Worm (Caenorhabditis elegans): ENCODE results near the gene R155.3.

Gene R155.3

DNA sequence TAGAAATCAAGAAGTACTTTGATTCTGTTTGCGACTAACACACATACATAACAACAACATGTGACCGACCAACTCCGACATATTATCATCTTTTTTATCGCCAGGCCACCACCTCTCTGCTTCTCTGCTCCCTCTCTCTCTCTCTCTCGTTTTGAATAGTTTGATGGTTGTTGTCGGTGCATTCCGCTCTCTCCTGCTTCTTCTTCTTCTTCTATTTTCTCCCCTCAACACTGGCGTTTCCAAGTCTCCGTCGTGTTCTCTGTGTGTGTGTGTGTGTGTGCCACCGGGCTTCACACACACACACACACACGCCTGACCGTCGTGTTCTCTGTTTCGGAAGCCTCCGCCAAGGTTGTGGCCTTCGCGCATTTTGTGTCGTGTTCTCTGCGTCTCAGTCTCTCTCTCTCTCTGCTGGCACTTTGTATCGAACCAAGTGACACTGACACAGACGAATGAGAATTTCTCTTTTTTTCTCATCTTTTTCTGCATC, 51.4 kb downstream of the R155.3 start (continued):
- TF ChIP-seq hlh-17 (GFP tag; optimal IDR thresholded peaks at IDR 0.05; ENCODE audit: borderline replicate concordance) (no peak), zag-1 (tag; optimal IDR thresholded peaks at IDR 0.05) (peak; percentile 84), tbx-2 (tag; optimal IDR thresholded peaks at IDR 0.05) (peak; percentile 99), nhr-19 (GFP tag; conservative IDR thresholded peaks at IDR 0.05) (peak; percentile 98), fos-1 (tag; optimal IDR thresholded peaks at IDR 0.05) (peak; percentile 92), unc-30 (tag; optimal IDR thresholded peaks at IDR 0.05) (no peak), snu-23 (GFP tag; optimal IDR thresholded peaks at IDR 0.05) (peak; percentile 98), F16B12.6 (tag; optimal IDR thresholded peaks at IDR 0.05) (peak; percentile 8), nhr-84 (tag; optimal IDR thresholded peaks at IDR 0.05) (no peak), irx-1 (tag; optimal IDR thresholded peaks at IDR 0.05) (peak; percentile 99), C04F5.9 (tag; optimal IDR thresholded peaks at IDR 0.05) (peak; percentile 80), pax-3 (tag; optimal IDR thresholded peaks at IDR 0.05) (peak; percentile 94)

- TF ChIP-seq zag-1 (tag; optimal IDR thresholded peaks at IDR 0.05) (peak; percentile 45), jun-1 (tag; optimal IDR thresholded peaks at IDR 0.05) (peak; percentile 92), ceh-90 (tag; optimal IDR thresholded peaks at IDR 0.05) (no peak), nhr-12 (tag; optimal IDR thresholded peaks at IDR 0.05) (no peak), nhr-76 (tag; optimal IDR thresholded peaks at IDR 0.05) (no peak), zip-4 (GFP tag; optimal IDR thresholded peaks at IDR 0.05) (peak; percentile 60), tbx-2 (tag; optimal IDR thresholded peaks at IDR 0.05) (peak; percentile 97), nhr-77 (tag; optimal IDR thresholded peaks at IDR 0.05) (peak; percentile 89), fkh-4 (tag; optimal IDR thresholded peaks at IDR 0.05; ENCODE audit: borderline replicate concordance) (peak; percentile 30), xbp-1 (tag; optimal IDR thresholded peaks at IDR 0.05) (peak; percentile 79), snpc-4 (tag; optimal IDR thresholded peaks at IDR 0.05) (peak; percentile 59), nhr-20 (tag; optimal IDR thresholded peaks at IDR 0.05) (peak; percentile 99), unc-62 (GFP tag; optimal IDR thresholded peaks at IDR 0.05) (peak; percentile 82), ces-1 (GFP tag; optimal IDR thresholded peaks at IDR 0.05) (no peak), ceh-63 (GFP tag; optimal IDR thresholded peaks at IDR 0.05) (no peak), efl-3 (GFP tag; optimal IDR thresholded peaks at IDR 0.05) (peak; percentile 57), dpl-1 (GFP tag; optimal IDR thresholded peaks at IDR 0.05) (peak; percentile 59 to 65 (median 63)), isw-1 (GFP tag; IDR thresholded peaks at IDR 0.05) (peak; percentile 62), F16B12.6 (tag; optimal IDR thresholded peaks at IDR 0.05) (peak; percentile 31), hlh-17 (GFP tag; optimal IDR thresholded peaks at IDR 0.05; ENCODE audit: borderline replicate concordance) (no peak), snu-23 (GFP tag; optimal IDR thresholded peaks at IDR 0.05) (peak; percentile 93), lin-39 (tag; optimal IDR thresholded peaks at IDR 0.05) (peak; percentile 90), fos-1 (tag; optimal IDR thresholded peaks at IDR 0.05) (peak; percentile 86), nhr-85 (tag) (peak; percentile 100), ama-1 (optimal IDR thresholded peaks at IDR 0.05) (no peak), nhr-19 (GFP tag; conservative IDR thresholded peaks at IDR 0.05) (peak; percentile 96), lir-3 (tag; optimal IDR thresholded peaks at IDR 0.05; ENCODE audit: poor library complexity) (peak; percentile 59), ceh-82 (tag; optimal IDR thresholded peaks at IDR 0.05) (peak; percentile 56 to 83 (median 82)), unc-98 (GFP tag; IDR thresholded peaks at IDR 0.05) (peak; percentile 30; the same call in 1 of the 2 replicates), ceh-88 (GFP tag; IDR thresholded peaks at IDR 0.05) (peak; percentile 90), sup-37 (GFP tag; optimal IDR thresholded peaks at IDR 0.05) (peak; percentile 67), sox-4 (tag; optimal IDR thresholded peaks at IDR 0.05) (peak; percentile 84), egl-27 (tag; optimal IDR thresholded peaks at IDR 0.05) (peak; percentile 94), ztf-11 (tag; optimal IDR thresholded peaks at IDR 0.05) (peak in 1 of 2 experiments; percentile 74), mef-2 (tag; optimal IDR thresholded peaks at IDR 0.05) (peak; percentile 78), hpl-2 (GFP tag; optimal IDR thresholded peaks at IDR 0.05) (no peak), lsy-2 (tag; optimal IDR thresholded peaks at IDR 0.05) (peak; percentile 87 to 88), C04F5.9 (tag; optimal IDR thresholded peaks at IDR 0.05) (peak; percentile 51), blmp-1 (tag; optimal IDR thresholded peaks at IDR 0.05) (peak; percentile 91), lin-14 (GFP tag; optimal IDR thresholded peaks at IDR 0.05) (peak; percentile 100), alr-1 (tag; optimal IDR thresholded peaks at IDR 0.05; ENCODE audit: borderline replicate concordance) (no peak), elt-3 (tag; optimal IDR thresholded peaks at IDR 0.05) (peak in 5 of 6 experiments; percentile 40 to 86 (median 76)), lin-15B (tag; optimal IDR thresholded peaks at IDR 0.05) (peak; percentile 5)
These were observed 52.9 kb downstream of the R155.3 start for ce11 chrIII:1923419-1924318.
